Worm (Caenorhabditis elegans): Measurements from ENCODE around the gene T06C12.11.
"Not testable (repeated sequence)": the region's sequence is repeated elsewhere in the genome, so short reads cannot be mapped to it uniquely, and the experiment has no call there.

T06C12.11 gene

DNA sequence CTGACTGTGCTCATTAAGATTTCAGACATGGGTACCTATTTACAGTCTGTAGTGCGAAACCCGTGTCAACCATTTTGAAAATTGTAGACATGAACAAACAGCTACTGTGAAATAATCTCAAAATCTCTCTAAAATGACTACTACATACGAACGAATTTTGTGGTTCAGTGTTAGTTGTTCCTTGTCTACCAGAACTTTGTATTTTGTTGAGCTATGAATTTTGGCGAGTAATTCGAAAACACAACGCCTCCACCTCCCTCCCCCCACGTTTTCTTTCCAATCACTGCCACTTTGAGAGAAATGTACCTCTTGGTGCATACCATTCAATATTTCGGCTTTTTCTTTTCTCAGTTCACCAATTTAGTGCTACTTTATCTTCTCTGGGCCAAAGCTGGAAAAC is at the start of gene T06C12.11:
Gene T06C12.11 (plus strand): TSS at position 301 of the 400 bp plus-strand sequence.
- TF ChIP-seq unc-39 (tag; optimal IDR thresholded peaks at IDR 0.05) (no peak), mdl-1 (tag; optimal IDR thresholded peaks at IDR 0.05) (no peak), ama-1 (optimal IDR thresholded peaks at IDR 0.05) (no peak), gmeb-1 (tag; optimal IDR thresholded peaks at IDR 0.05) (no peak), nhr-77 (tag; optimal IDR thresholded peaks at IDR 0.05) (no peak), sem-4 (tag; optimal IDR thresholded peaks at IDR 0.05) (no peak), mab-5 (tag; optimal IDR thresholded peaks at IDR 0.05) (no peak), lin-39 (tag; optimal IDR thresholded peaks at IDR 0.05) (no peak), elt-1 (tag; optimal IDR thresholded peaks at IDR 0.05) (no peak), nhr-237 (tag; optimal IDR thresholded peaks at IDR 0.05) (no peak), Y55F3AM.14 (GFP tag; optimal IDR thresholded peaks at IDR 0.05) (no peak), nhr-10 (tag; optimal IDR thresholded peaks at IDR 0.05) (no peak), nhr-25 (tag; optimal IDR thresholded peaks at IDR 0.05) (no peak), F13H6.1 (tag; optimal IDR thresholded peaks at IDR 0.05) (no peak), elt-3 (tag; optimal IDR thresholded peaks at IDR 0.05) (no peak), ceh-82 (tag; optimal IDR thresholded peaks at IDR 0.05) (no peak), nhr-21 (tag; optimal IDR thresholded peaks at IDR 0.05) (no peak)

DNA sequence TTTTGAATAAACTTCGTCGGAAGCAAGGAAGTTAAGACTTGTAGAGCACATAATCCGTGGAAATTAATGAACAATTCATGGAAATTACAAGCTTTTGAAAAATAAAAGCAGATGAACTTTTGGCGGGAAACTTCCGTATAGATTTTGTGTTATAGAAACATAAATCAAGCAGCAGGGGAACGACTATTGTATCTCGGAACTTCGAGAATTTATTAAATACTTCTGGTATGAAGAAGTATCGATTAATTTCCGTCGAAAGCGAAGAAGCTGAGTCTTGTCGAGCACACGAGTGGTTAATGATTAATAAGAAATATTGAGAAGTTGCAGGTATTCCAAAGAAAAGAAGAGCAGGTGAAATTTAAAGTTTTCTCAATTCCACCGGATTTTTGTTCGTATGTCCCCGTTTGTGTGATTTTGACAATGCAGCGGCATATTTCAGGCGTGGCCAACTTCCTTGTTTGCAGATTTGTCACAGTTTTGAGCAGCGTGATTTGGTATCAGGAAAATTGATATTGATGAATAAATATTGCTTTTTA is 42.5 kb upstream of the T06C12.11 start, which contains the start of gene srh-147:
Gene srh-147 (minus strand): TSS at position 51 of the 536 bp plus-strand sequence.
- not testable (repeated sequence) for TF ChIP-seq Y55F3AM.14 (GFP tag; optimal IDR thresholded peaks at IDR 0.05); nhr-129 (tag; optimal IDR thresholded peaks at IDR 0.05); nhr-21 (tag; optimal IDR thresholded peaks at IDR 0.05)

DNA sequence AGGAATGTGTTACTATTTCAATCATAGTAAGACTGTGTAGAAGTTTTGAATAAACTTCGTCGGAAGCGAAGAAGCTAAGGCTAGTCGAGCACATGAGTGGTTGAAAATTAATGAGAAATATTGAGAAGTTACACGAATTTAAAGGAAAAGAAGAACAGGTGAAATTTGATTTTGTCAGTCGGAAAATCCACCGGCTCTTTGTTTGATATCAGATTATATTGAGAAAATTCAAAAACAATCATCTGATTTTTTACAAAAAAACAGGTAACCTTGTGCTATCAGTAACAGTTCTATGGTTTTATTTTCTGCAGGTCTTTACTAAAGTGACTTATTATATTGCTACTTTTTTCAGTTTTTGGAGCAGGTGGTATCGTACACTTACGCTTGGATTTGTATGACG is 34.5 kb upstream of the T06C12.11 start, which contains the start of gene srh-148:
Gene srh-148 (minus strand): TSS at position 101 of the 400 bp plus-strand sequence.
- no peak for TF ChIP-seq nhr-6 (tag; optimal IDR thresholded peaks at IDR 0.05)
- TF ChIP-seq ZK546.5 (tag; optimal IDR thresholded peaks at IDR 0.05), result no peak
- no peak for TF ChIP-seq lin-11 (tag; optimal IDR thresholded peaks at IDR 0.05)
- no peak for TF ChIP-seq sem-4 (tag; optimal IDR thresholded peaks at IDR 0.05)
- TF ChIP-seq nhr-77 (tag; optimal IDR thresholded peaks at IDR 0.05), result no peak
- TF ChIP-seq nhr-11 (tag; optimal IDR thresholded peaks at IDR 0.05), result no peak
- no peak for TF ChIP-seq sma-3 (GFP tag; optimal IDR thresholded peaks at IDR 0.05)

DNA sequence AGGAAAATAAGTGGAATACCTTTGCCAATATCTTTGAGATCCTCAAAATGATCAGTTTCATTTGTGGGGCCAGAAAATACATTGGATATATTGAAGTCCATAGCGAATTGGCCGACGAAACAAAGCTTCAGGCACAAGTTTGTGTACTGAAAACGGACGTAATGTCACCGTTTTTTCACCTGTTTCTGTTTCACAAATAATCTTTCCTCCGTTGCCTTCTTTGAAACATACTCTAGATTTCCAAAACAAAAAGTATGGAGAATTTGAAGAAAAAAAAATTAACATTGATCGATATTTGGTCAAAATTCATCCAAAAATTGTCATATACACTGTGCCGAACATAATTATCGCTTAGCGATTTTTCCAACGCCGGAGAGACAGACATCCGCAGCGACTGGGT is 30.2 kb upstream of the T06C12.11 start, which contains the start of gene srz-12:
Gene srz-12 (minus strand): TSS at position 101 of the 400 bp plus-strand sequence.
- TF ChIP-seq sma-3 (GFP tag; optimal IDR thresholded peaks at IDR 0.05), result no peak
- TF ChIP-seq ceh-82 (tag; optimal IDR thresholded peaks at IDR 0.05), result no peak
- no peak for TF ChIP-seq peb-1 (tag; optimal IDR thresholded peaks at IDR 0.05)
- TF ChIP-seq skn-1 (tag; optimal IDR thresholded peaks at IDR 0.05), result no peak
- TF ChIP-seq sma-9 (GFP tag; optimal IDR thresholded peaks at IDR 0.05), result no peak
- no peak for TF ChIP-seq sma-9 (tag; optimal IDR thresholded peaks at IDR 0.05)
- no peak for TF ChIP-seq sem-4 (tag; optimal IDR thresholded peaks at IDR 0.05)
- no peak for TF ChIP-seq nhr-237 (tag; optimal IDR thresholded peaks at IDR 0.05)
- no peak for TF ChIP-seq lin-39 (tag; optimal IDR thresholded peaks at IDR 0.05)

DNA sequence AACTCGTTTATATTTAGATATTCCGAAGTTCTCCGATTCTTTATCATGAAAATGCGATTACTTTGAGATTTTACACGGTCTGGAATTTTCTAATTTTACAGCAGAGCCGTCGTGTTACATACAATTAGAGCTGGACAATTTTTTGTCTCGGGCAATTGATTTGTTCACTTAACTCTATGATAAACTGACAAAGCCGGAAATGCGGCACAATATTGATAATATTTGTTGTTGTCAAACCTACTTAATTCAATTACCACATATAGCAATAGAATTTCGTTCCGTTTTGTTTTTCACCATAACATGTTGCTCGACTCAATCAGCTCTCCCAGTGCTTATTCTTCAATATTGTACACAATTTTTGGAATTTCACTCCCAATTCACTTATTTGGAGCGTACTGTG is 29.8 kb upstream of the T06C12.11 start, which contains the start of gene srh-299:
Gene srh-299 (plus strand): TSS at position 301 of the 400 bp plus-strand sequence.
- TF ChIP-seq ceh-82 (tag; optimal IDR thresholded peaks at IDR 0.05) (no peak), nhr-21 (tag; optimal IDR thresholded peaks at IDR 0.05) (no peak), lin-39 (tag; optimal IDR thresholded peaks at IDR 0.05) (no peak), peb-1 (tag; optimal IDR thresholded peaks at IDR 0.05) (no peak), sem-4 (tag; optimal IDR thresholded peaks at IDR 0.05) (no peak), nhr-77 (tag; optimal IDR thresholded peaks at IDR 0.05) (no peak), nhr-25 (tag; optimal IDR thresholded peaks at IDR 0.05) (no peak), ceh-16 (tag; optimal IDR thresholded peaks at IDR 0.05) (no peak), nhr-237 (tag; optimal IDR thresholded peaks at IDR 0.05) (no peak), dmd-4 (tag; optimal IDR thresholded peaks at IDR 0.05) (no peak), nhr-11 (tag; optimal IDR thresholded peaks at IDR 0.05) (no peak), Y55F3AM.14 (GFP tag; optimal IDR thresholded peaks at IDR 0.05) (no peak), zag-1 (tag; optimal IDR thresholded peaks at IDR 0.05) (no peak), nhr-6 (tag; optimal IDR thresholded peaks at IDR 0.05) (no peak), sma-3 (GFP tag; optimal IDR thresholded peaks at IDR 0.05) (no peak), gmeb-1 (tag; optimal IDR thresholded peaks at IDR 0.05) (no peak), elt-1 (tag; optimal IDR thresholded peaks at IDR 0.05) (no peak), ZK546.5 (tag; optimal IDR thresholded peaks at IDR 0.05) (no peak), mab-5 (tag; optimal IDR thresholded peaks at IDR 0.05) (no peak)

DNA sequence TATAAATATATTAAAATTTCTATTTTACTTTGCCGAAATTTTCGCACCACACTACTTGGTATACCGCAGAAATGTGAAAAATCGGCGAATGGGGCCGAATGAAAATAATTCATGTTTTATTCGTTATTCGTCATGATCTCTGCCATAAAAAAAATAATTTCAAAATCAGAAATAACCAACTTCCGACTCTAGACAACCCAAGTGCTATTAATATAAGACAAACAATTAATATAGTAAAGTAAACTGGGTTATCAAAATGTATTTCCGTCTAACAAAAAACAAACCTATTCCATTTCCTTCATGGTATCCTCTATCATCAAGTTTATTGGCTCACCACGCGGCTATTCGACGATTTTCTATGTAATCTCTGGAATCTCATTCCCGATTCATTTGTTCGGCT is 27.0 kb upstream of the T06C12.11 start, which contains the start of gene srh-293:
Gene srh-293 (plus strand): TSS at position 301 of the 400 bp plus-strand sequence.
- no peak for TF ChIP-seq nhr-10 (tag; optimal IDR thresholded peaks at IDR 0.05)
- TF ChIP-seq elt-3 (tag; optimal IDR thresholded peaks at IDR 0.05), result no peak
- no peak for TF ChIP-seq lin-11 (tag; optimal IDR thresholded peaks at IDR 0.05)
- TF ChIP-seq mdl-1 (tag; optimal IDR thresholded peaks at IDR 0.05), result no peak
- no peak for TF ChIP-seq egl-27 (tag; optimal IDR thresholded peaks at IDR 0.05)
- no peak for TF ChIP-seq sma-3 (GFP tag; optimal IDR thresholded peaks at IDR 0.05)
- TF ChIP-seq fos-1 (tag; optimal IDR thresholded peaks at IDR 0.05), result no peak
- TF ChIP-seq ztf-1 (GFP tag; conservative IDR thresholded peaks at IDR 0.05), result no peak
- TF ChIP-seq F13H6.1 (tag; optimal IDR thresholded peaks at IDR 0.05), result no peak
- no peak for TF ChIP-seq Y55F3AM.14 (GFP tag; optimal IDR thresholded peaks at IDR 0.05)
- TF ChIP-seq snpc-4 (tag; optimal IDR thresholded peaks at IDR 0.05), result no peak
